Worm (Caenorhabditis elegans) whole organism, young adult: ENCODE results near the gene Y43F8B.29.

Experiments
- K11D2.4 ChIP-seq: fragments of 200-800 bp; sonication (Bioruptor generic); IDR thresholded peaks from 2 replicates; pipeline ENCODE4 v1.3.6; 2022; ENCODE audit warnings: missing genetic modification reagents, missing genetic modification characterization, missing compliant biosample characterization
- akir-1 ChIP-seq: fragments of 200-800 bp; sonication (Bioruptor generic); optimal IDR thresholded peaks from 2 replicates; lab custom pipeline; 2018; ENCODE audit warnings: mild to moderate bottlenecking, missing genetic modification characterization, moderate library complexity, missing compliant biosample characterization
- cebp-1 ChIP-seq, 2 experiments: fragments of 200-800 bp in 1 of 2; sonication (Bioruptor generic) in 1 of 2; sonication (generic microtip) in 1 of 2; IDR thresholded peaks in 1 of 2; optimal IDR thresholded peaks in 1 of 2; 2 replicates each; pipeline versions ENCODE4 v1.3.6 to Lab custom; 2017 to 2022; ENCODE audit warnings: missing compliant biosample characterization in 2 of 2, missing genetic modification characterization in 2 of 2, mild to moderate bottlenecking in 1 of 2, missing genetic modification reagents in 1 of 2, moderate library complexity in 1 of 2
- egrh-3 ChIP-seq: fragments of 200-800 bp; sonication (Bioruptor generic); IDR thresholded peaks from 2 replicates; pipeline ENCODE4 v1.3.6; 2022; ENCODE audit warnings: missing genetic modification reagents, missing genetic modification characterization, missing compliant biosample characterization
- zfh-2 ChIP-seq: fragments of 200-800 bp; sonication (Bioruptor generic); conservative IDR thresholded peaks from 2 replicates; pipeline ENCODE4 v1.3.6; 2022; ENCODE audit warnings: missing genetic modification reagents, missing genetic modification characterization, missing compliant biosample characterization

The Y43F8B.29 gene

ce11 chrV:19540916-19541315, 49.5 kb downstream of the Y43F8B.29 start:
- TF ChIP-seq cebp-1 (GFP tag; IDR thresholded peaks at IDR 0.05; lab: Robert Waterston, UW) (no peak), cebp-1 (tag; optimal IDR thresholded peaks at IDR 0.05; lab: Kevin White, UChicago) (peak; percentile 1), egrh-3 (peak; percentile 87; the same call in 1 of the 2 replicates), K11D2.4 (GFP tag; lab: Robert Waterston, UW) (no peak), akir-1 (GFP tag; lab: Kevin White, UChicago) (no peak), zfh-2 (GFP tag; lab: Robert Waterston, UW) (peak; percentile 95)
